Worm (Caenorhabditis elegans): ENCODE data around the gene C54F6.5.

DNA sequence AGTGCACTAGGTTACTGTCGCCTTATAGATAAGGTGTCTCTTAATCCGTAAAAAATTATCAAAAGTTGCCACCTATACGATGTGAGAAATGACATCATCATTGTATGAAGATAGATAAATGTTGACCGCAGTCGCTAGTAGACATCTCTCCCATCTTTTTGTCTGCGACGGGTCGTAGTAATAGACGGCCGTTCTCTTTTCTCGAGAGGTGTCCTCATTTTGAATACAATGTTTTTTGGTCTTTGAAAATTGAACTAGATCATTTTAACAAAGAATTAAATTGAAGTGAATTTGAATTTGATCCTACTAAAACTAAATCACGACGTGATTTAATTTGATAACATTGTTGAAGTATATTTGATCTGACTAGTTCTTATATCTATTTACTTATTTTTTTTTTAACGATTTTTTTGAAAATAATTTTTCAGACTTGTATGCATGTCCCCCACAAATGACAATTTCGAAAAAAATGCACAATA, 20.3 kb upstream of the C54F6.5 start, which contains the start of the genes str-31 and nhr-172:
- TF ChIP-seq hmbx-1 (tag; optimal IDR thresholded peaks at IDR 0.05) (no peak), tbx-11 (GFP tag; IDR thresholded peaks at IDR 0.05) (no peak), pes-1 (GFP tag; IDR thresholded peaks at IDR 0.05) (no peak), ama-1 (optimal IDR thresholded peaks at IDR 0.05) (no peak), ets-7 (tag; optimal IDR thresholded peaks at IDR 0.05) (no peak)
